Fruit fly (Drosophila melanogaster) whole organism, embryonic: ENCODE results near the gene drm.
A peak's percentile ranks its signal among the peaks of the same experiment; 100 is the strongest.

Experiments
- Abd-B ChIP-seq: fragments of 200-800 bp; sonication (Bioruptor generic); optimal IDR thresholded peaks from 2 replicates; lab custom pipeline; 2018; ENCODE audit warnings: missing biosample characterization, mild to moderate bottlenecking, missing genetic modification characterization, moderate library complexity
- Aef1 ChIP-seq: fragments of 200-800 bp; sonication (Bioruptor generic); IDR thresholded peaks from 3 replicates; pipeline ENCODE4 v1.3.6; 2022; ENCODE audit warnings: missing biosample characterization, missing genetic modification characterization
- B-H2 ChIP-seq: fragments of 200-800 bp; sonication (Bioruptor generic); optimal IDR thresholded peaks from 2 replicates; lab custom pipeline; 2018; ENCODE audit warnings: missing biosample characterization, mild to moderate bottlenecking, missing genetic modification characterization
- Bdp1 ChIP-seq: fragments of 200-800 bp; sonication (Bioruptor generic); optimal IDR thresholded peaks from 3 replicates; lab custom pipeline; 2016; ENCODE audit warnings: missing biosample characterization, missing genetic modification characterization
- CG10462 ChIP-seq: fragments of 200-800 bp; sonication (Bioruptor generic); optimal IDR thresholded peaks from 2 replicates; lab custom pipeline; 2016; ENCODE audit warnings: missing biosample characterization, missing genetic modification characterization
- CG10565 ChIP-seq: fragments of 200-800 bp; sonication (Bioruptor generic); optimal IDR thresholded peaks from 3 replicates; lab custom pipeline; 2016; ENCODE audit warnings: missing biosample characterization, mild to moderate bottlenecking, missing genetic modification characterization
- CG11560 ChIP-seq: fragments of 200-800 bp; sonication (Bioruptor generic); IDR thresholded peaks from 3 replicates; pipeline ENCODE4 v1.3.6; 2022; ENCODE audit warnings: missing biosample characterization, missing genetic modification characterization
- CG11723 ChIP-seq: fragments of 200-800 bp; sonication (Bioruptor generic); optimal IDR thresholded peaks from 2 replicates; lab custom pipeline; 2017; ENCODE audit warnings: missing biosample characterization, mild to moderate bottlenecking, missing genetic modification characterization
- CG12104 ChIP-seq: fragments of 200-800 bp; sonication (Bioruptor generic); optimal IDR thresholded peaks from 3 replicates; lab custom pipeline; 2016; ENCODE audit warnings: missing biosample characterization, missing genetic modification characterization
- CG1233 ChIP-seq: fragments of 200-800 bp; sonication (Bioruptor generic); optimal IDR thresholded peaks from 4 replicates; lab custom pipeline; 2018; ENCODE audit warnings: missing biosample characterization, mild to moderate bottlenecking, missing genetic modification characterization
- CG12391 ChIP-seq: fragments of 200-800 bp; sonication (Bioruptor generic); optimal IDR thresholded peaks from 3 replicates; lab custom pipeline; 2018; ENCODE audit warnings: missing biosample characterization, mild to moderate bottlenecking, missing genetic modification characterization, moderate library complexity
- CG12744 ChIP-seq: fragments of 200-800 bp; sonication (Bioruptor generic); optimal IDR thresholded peaks from 2 replicates; lab custom pipeline; 2016; ENCODE audit warnings: missing biosample characterization, missing genetic modification characterization
- CG13424 ChIP-seq: fragments of 200-800 bp; sonication (Bioruptor generic); optimal IDR thresholded peaks from 2 replicates; lab custom pipeline; 2019; ENCODE audit warnings: missing biosample characterization, mild to moderate bottlenecking, missing genetic modification characterization, moderate library complexity
- CG13775 ChIP-seq: fragments of 200-800 bp; sonication (Bioruptor generic); optimal IDR thresholded peaks from 3 replicates; lab custom pipeline; 2017; ENCODE audit warnings: missing biosample characterization, mild to moderate bottlenecking, missing genetic modification characterization
- CG1529 ChIP-seq: fragments of 200-800 bp; sonication (Bioruptor generic); optimal IDR thresholded peaks from 3 replicates; lab custom pipeline; 2018; ENCODE audit warnings: missing biosample characterization, missing genetic modification characterization
- CG1603 ChIP-seq: fragments of 200-800 bp; sonication (Bioruptor generic); optimal IDR thresholded peaks from 2 replicates; lab custom pipeline; 2019; ENCODE audit warnings: missing biosample characterization, mild to moderate bottlenecking, missing genetic modification characterization, moderate library complexity
- CG17359 ChIP-seq: fragments of 200-800 bp; sonication (Bioruptor generic); optimal IDR thresholded peaks from 3 replicates; lab custom pipeline; 2018; ENCODE audit warnings: missing biosample characterization, mild to moderate bottlenecking, missing genetic modification characterization, moderate library complexity
- CG18476 ChIP-seq: fragments of 200-800 bp; sonication (Bioruptor generic); optimal IDR thresholded peaks from 2 replicates; lab custom pipeline; 2016; ENCODE audit warnings: missing biosample characterization, mild to moderate bottlenecking, missing genetic modification characterization
- CG18599 ChIP-seq: fragments of 200-800 bp; sonication (Bioruptor generic); optimal IDR thresholded peaks from 3 replicates; lab custom pipeline; 2017; ENCODE audit warnings: missing biosample characterization, missing genetic modification characterization, mild to moderate bottlenecking, moderate library complexity, missing genetic modification reagents
- CG2202 ChIP-seq: fragments of 200-800 bp; sonication (Bioruptor generic); optimal IDR thresholded peaks from 2 replicates; lab custom pipeline; 2018; ENCODE audit warnings: missing biosample characterization, mild to moderate bottlenecking, missing genetic modification characterization
- CG3407 ChIP-seq: fragments of 200-800 bp; sonication (Bioruptor generic); optimal IDR thresholded peaks from 2 replicates; lab custom pipeline; 2018; ENCODE audit warnings: missing biosample characterization, mild to moderate bottlenecking, missing genetic modification characterization
- CG6791 ChIP-seq: fragments of 200-800 bp; sonication (Bioruptor generic); IDR thresholded peaks from 3 replicates; pipeline ENCODE4 v1.3.6; 2022; ENCODE audit warnings: missing biosample characterization, missing genetic modification characterization; ENCODE audit not compliant: partially characterized antibody
- CG7928 ChIP-seq: fragments of 200-800 bp; sonication (Bioruptor generic); optimal IDR thresholded peaks from 2 replicates; lab custom pipeline; 2017; ENCODE audit warnings: missing biosample characterization, mild to moderate bottlenecking, missing genetic modification characterization
- CG9932 ChIP-seq: fragments of 200-800 bp; sonication (Bioruptor generic); IDR thresholded peaks from 2 replicates; pipeline ENCODE4 v1.3.6; 2022; ENCODE audit warnings: missing biosample characterization, missing genetic modification characterization
- D19B ChIP-seq: fragments of 200-800 bp; sonication (Bioruptor generic); optimal IDR thresholded peaks from 2 replicates; lab custom pipeline; 2017; ENCODE audit warnings: missing biosample characterization, mild to moderate bottlenecking, missing genetic modification characterization
- Doc3 ChIP-seq: fragments of 200-800 bp; sonication (Bioruptor generic); IDR thresholded peaks from 3 replicates; pipeline ENCODE4 v1.3.6; 2022; ENCODE audit warnings: missing biosample characterization, missing genetic modification characterization; ENCODE audit not compliant: partially characterized antibody
- Fer3 ChIP-seq: fragments of 200-800 bp; sonication (Bioruptor generic); optimal IDR thresholded peaks from 2 replicates; lab custom pipeline; 2018; ENCODE audit warnings: missing biosample characterization, mild to moderate bottlenecking, missing genetic modification characterization, moderate library complexity
- Hr78 ChIP-seq, 2 experiments: fragments of 200-800 bp in 1 of 2; fragments of >200 bp in 1 of 2; sonication (Bioruptor generic) in 1 of 2; optimal IDR thresholded peaks; 2 replicates each; lab custom pipeline; 2017 to 2019; ENCODE audit warnings: missing biosample characterization in 2 of 2, missing genetic modification characterization in 2 of 2, mild to moderate bottlenecking in 1 of 2, moderate library complexity in 1 of 2
- MESR4 ChIP-seq: fragments of 200-800 bp; sonication (Bioruptor generic); optimal IDR thresholded peaks from 2 replicates; lab custom pipeline; 2018; ENCODE audit warnings: missing biosample characterization, mild to moderate bottlenecking, missing genetic modification characterization, moderate library complexity
- Myb ChIP-seq: fragments of 200-800 bp; sonication (Bioruptor generic); optimal IDR thresholded peaks from 2 replicates; lab custom pipeline; 2016; ENCODE audit warnings: missing biosample characterization, missing genetic modification characterization
- NC2α ChIP-seq: fragments of 200-800 bp; sonication (Bioruptor generic); optimal IDR thresholded peaks from 2 replicates; lab custom pipeline; 2016; ENCODE audit warnings: missing biosample characterization, missing genetic modification characterization
- Nf-YA ChIP-seq: fragments of 200-800 bp; sonication (Bioruptor generic); IDR thresholded peaks from 2 replicates; pipeline ENCODE4 v1.3.6; 2022; ENCODE audit warnings: missing biosample characterization, missing genetic modification characterization
- Side ChIP-seq: fragments of 200-800 bp; sonication (Bioruptor generic); optimal IDR thresholded peaks from 2 replicates; lab custom pipeline; 2016; ENCODE audit warnings: missing biosample characterization, missing genetic modification characterization
- Taf1 ChIP-seq: fragments of 200-800 bp; sonication (Bioruptor generic); IDR thresholded peaks from 2 replicates; pipeline ENCODE4 v1.3.6; 2022; ENCODE audit warnings: missing biosample characterization, missing genetic modification characterization
- abd-A ChIP-seq: fragments of 200-800 bp; sonication (Bioruptor generic); optimal IDR thresholded peaks from 3 replicates; lab custom pipeline; 2019; ENCODE audit warnings: missing biosample characterization, mild to moderate bottlenecking, missing genetic modification characterization, moderate library complexity
- ems ChIP-seq: fragments of 200-800 bp; sonication (Bioruptor generic); optimal IDR thresholded peaks from 3 replicates; lab custom pipeline; 2016; ENCODE audit warnings: missing biosample characterization, missing genetic modification characterization
- en ChIP-seq: fragments of 200-800 bp; sonication (Bioruptor generic); optimal IDR thresholded peaks from 2 replicates; lab custom pipeline; 2016; ENCODE audit warnings: missing biosample characterization, missing genetic modification characterization
- eve ChIP-seq, 2 experiments: fragments of >200 bp; optimal IDR thresholded peaks; 2 replicates each; lab custom pipeline; 2017; ENCODE audit warnings: missing biosample characterization in 2 of 2, missing genetic modification characterization in 2 of 2
- exex ChIP-seq: fragments of 200-800 bp; sonication (Bioruptor generic); optimal IDR thresholded peaks from 4 replicates; lab custom pipeline; 2018; ENCODE audit warnings: missing biosample characterization, mild to moderate bottlenecking, missing genetic modification characterization, moderate library complexity
- fd64A ChIP-seq: fragments of 200-800 bp; sonication (Bioruptor generic); optimal IDR thresholded peaks from 3 replicates; lab custom pipeline; 2018; ENCODE audit warnings: missing biosample characterization, mild to moderate bottlenecking, missing genetic modification characterization
- mld ChIP-seq: fragments of 200-800 bp; sonication (Bioruptor generic); IDR thresholded peaks from 3 replicates; pipeline ENCODE4 v1.3.6; 2022; ENCODE audit warnings: missing biosample characterization, missing genetic modification characterization; ENCODE audit not compliant: partially characterized antibody
- nerfin-2 ChIP-seq: fragments of 200-800 bp; sonication (Bioruptor generic); IDR thresholded peaks from 2 replicates; pipeline ENCODE4 v1.3.6; 2022; ENCODE audit warnings: missing biosample characterization, missing genetic modification characterization; ENCODE audit not compliant: partially characterized antibody
- oc ChIP-seq: fragments of 200-800 bp; sonication (Bioruptor generic); optimal IDR thresholded peaks from 2 replicates; lab custom pipeline; 2018; ENCODE audit warnings: missing biosample characterization, mild to moderate bottlenecking, missing genetic modification characterization, moderate library complexity
- odd ChIP-seq: fragments of 200-800 bp; sonication (Bioruptor generic); optimal IDR thresholded peaks from 2 replicates; lab custom pipeline; 2017; ENCODE audit warnings: missing biosample characterization, mild to moderate bottlenecking, missing genetic modification characterization
- psq ChIP-seq: fragments of 200-800 bp; sonication (Bioruptor generic); optimal IDR thresholded peaks from 2 replicates; lab custom pipeline; 2017; ENCODE audit warnings: missing biosample characterization, missing genetic modification characterization
- tll ChIP-seq, 2 experiments: fragments of 200-800 bp in 1 of 2; fragments of >200 bp in 1 of 2; sonication (Bioruptor generic) in 1 of 2; optimal IDR thresholded peaks; 2 replicates each; lab custom pipeline; 2017 to 2019; ENCODE audit warnings: missing biosample characterization in 2 of 2, missing genetic modification characterization in 2 of 2, mild to moderate bottlenecking in 1 of 2, moderate library complexity in 1 of 2
- vnd ChIP-seq: fragments of 200-800 bp; sonication (Bioruptor generic); IDR thresholded peaks from 3 replicates; pipeline ENCODE4 v1.3.6; 2022; ENCODE audit warnings: missing biosample characterization, missing genetic modification characterization; ENCODE audit not compliant: partially characterized antibody
- zfh1 ChIP-seq: fragments of 200-800 bp; sonication (Bioruptor generic); IDR thresholded peaks from 3 replicates; pipeline ENCODE4 v1.3.6; 2022; ENCODE audit warnings: missing biosample characterization, missing genetic modification characterization

Gene drm

DNA sequence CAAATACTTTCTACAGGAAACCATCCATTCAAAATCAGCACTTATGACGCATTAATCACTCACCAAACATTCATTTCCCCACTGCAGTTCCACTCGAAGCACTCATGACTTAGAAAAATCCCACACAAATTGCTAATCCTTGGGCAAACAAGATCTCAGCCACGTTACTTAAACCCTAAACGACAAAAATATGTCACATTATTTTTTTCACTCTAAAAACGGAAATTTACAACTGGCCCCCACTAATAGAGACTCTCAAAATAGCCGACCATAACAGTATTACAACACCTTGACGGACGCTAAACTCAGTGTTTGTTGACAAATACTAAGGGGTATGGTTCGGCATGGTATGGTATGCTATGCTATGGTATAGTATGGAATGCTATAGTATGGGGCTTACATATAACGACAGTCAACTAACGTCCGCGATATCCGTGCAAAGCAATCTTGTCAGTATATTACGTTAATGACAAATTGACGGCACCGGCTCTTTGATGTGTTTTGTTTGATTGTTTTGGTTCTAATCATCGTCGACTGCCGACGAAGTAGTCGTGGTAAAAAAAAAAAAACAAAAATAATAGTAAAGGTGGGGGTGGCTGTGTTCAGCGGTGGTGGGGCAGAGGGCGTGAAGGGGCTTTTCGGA, 33.6 kb downstream of the drm start (continued):
- TF ChIP-seq B-H2 (GFP tag; lab: Kevin White, UChicago) (no peak), Taf1 (GFP tag; lab: Robert Waterston, UW) (no peak), CG13424 (tag; lab: Kevin White, UChicago) (no peak), abd-A (tag; lab: Kevin White, UChicago) (no peak), CG2202 (tag; lab: Kevin White, UChicago) (no peak), CG1603 (tag; lab: Kevin White, UChicago) (peak; percentile 10), fd64A (GFP tag; lab: Kevin White, UChicago) (no peak), en (GFP tag; lab: Kevin White, UChicago) (no peak), Doc3 (GFP tag; lab: Robert Waterston, UW) (no peak), CG11723 (GFP tag; lab: Kevin White, UChicago) (no peak), vnd (no peak), odd (GFP tag; lab: Kevin White, UChicago) (peak; percentile 3), nerfin-2 (GFP tag; lab: Robert Waterston, UW) (no peak), CG9932 (GFP tag; lab: Robert Waterston, UW) (no peak), D19B (GFP tag; lab: Kevin White, UChicago) (no peak), eve (GFP tag; optimal IDR thresholded peaks at IDR 0.05; lab: Kevin White, UChicago) (peak in 1 of 2 experiments; percentile 60), tll (GFP tag; optimal IDR thresholded peaks at IDR 0.05; lab: Kevin White, UChicago) (no peak), ems (no peak), Side (no peak), exex (peak; percentile 46), CG6791 (GFP tag; lab: Robert Waterston, UW) (no peak), NC2α (GFP tag; lab: Kevin White, UChicago) (no peak), mld (GFP tag; lab: Robert Waterston, UW) (no peak), Hr78 (GFP tag; optimal IDR thresholded peaks at IDR 0.05; lab: Kevin White, UChicago) (no peak)

DNA sequence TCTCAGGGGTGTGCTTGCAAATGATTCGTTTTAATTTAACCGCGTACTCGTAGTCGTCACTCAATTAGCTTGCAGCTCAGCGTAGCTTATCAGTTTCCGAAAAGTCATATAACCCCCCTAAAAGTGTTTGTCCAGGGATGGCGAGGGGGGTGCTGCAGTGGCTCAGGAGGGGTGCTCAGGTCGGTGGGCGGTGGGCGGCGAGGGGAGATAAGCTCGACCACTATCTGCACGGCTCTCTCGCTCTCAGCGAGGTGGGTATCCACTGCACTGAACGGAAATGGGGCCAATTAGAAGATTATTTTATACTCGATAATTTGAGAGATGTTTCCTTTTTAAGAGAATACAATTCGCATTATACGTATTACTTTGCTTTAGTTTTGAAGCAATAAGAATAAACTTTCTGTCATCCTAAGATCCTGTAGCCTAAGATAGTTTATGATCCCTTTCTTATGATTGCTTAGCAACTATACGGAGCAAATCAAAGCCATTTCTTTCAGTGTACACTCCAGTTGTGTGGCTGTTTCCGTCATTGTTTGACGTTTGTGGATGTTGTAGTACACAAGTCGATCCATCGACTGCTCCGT, 34.2 kb downstream of the drm start:
- TF ChIP-seq Myb, result peak; percentile 30
- TF ChIP-seq CG10462 (GFP tag; lab: Kevin White, UChicago), result peak; percentile 52
- peak; percentile 24 for TF ChIP-seq CG1233 (GFP tag; lab: Kevin White, UChicago)
- TF ChIP-seq CG12104, result peak; percentile 20
- TF ChIP-seq CG12391 (tag; lab: Kevin White, UChicago), result peak; percentile 77
- peak; percentile 39 for TF ChIP-seq CG1529 (GFP tag; lab: Kevin White, UChicago)
- no peak for TF ChIP-seq CG10565 (GFP tag; lab: Kevin White, UChicago)
- TF ChIP-seq Bdp1 (GFP tag; lab: Kevin White, UChicago), result peak; percentile 31
- peak; percentile 54 for TF ChIP-seq Aef1 (GFP tag; lab: Robert Waterston, UW)
- no peak for TF ChIP-seq MESR4
- TF ChIP-seq oc (tag; lab: Kevin White, UChicago), result peak; percentile 44
- peak; percentile 44 for TF ChIP-seq Abd-B
- TF ChIP-seq psq (GFP tag; lab: Kevin White, UChicago), result peak; percentile 28
- TF ChIP-seq CG7928, result no peak
- no peak; the same call in 1 of the 2 replicates for TF ChIP-seq Nf-YA
- peak; percentile 65 for TF ChIP-seq Fer3
- TF ChIP-seq CG18476 (GFP tag; lab: Kevin White, UChicago), result peak; percentile 3
- TF ChIP-seq CG11560 (tag; lab: Robert Waterston, UW), result no peak
- peak; percentile 59 for TF ChIP-seq CG18599 (GFP tag; lab: Kevin White, UChicago)
- TF ChIP-seq zfh1 (GFP tag; lab: Robert Waterston, UW), result peak; percentile 63; the same call in 2 of the 3 replicates
- peak; percentile 44 for TF ChIP-seq CG13775 (GFP tag; lab: Kevin White, UChicago)
- peak; percentile 11 for TF ChIP-seq CG3407
- peak; percentile 45 for TF ChIP-seq CG17359 (tag; lab: Kevin White, UChicago)
- TF ChIP-seq en (GFP tag; lab: Kevin White, UChicago), result peak; percentile 49
- no peak for TF ChIP-seq CG12744
